Worm (Caenorhabditis elegans) whole organism, young adult: ENCODE measurements around the gene nlp-19.

Source experiments
- B0019.2 ChIP-seq: fragments of 200-800 bp; sonication (Bioruptor generic); conservative IDR thresholded peaks from 2 replicates; pipeline ENCODE4 v1.3.6; 2022; ENCODE audit warnings: missing genetic modification reagents, missing genetic modification characterization, missing compliant biosample characterization
- B0261.1 ChIP-seq: sonication (generic microtip); optimal IDR thresholded peaks from 2 replicates; lab custom pipeline; 2016; ENCODE audit warnings: mild to moderate bottlenecking, missing genetic modification characterization, moderate library complexity, missing compliant biosample characterization
- B0336.3 ChIP-seq: fragments of 200-800 bp; sonication (Bioruptor generic); IDR thresholded peaks from 2 replicates; pipeline ENCODE4 v1.3.6; 2022; ENCODE audit warnings: missing genetic modification characterization, missing compliant biosample characterization
- F22D6.2 ChIP-seq: sonication (generic microtip); optimal IDR thresholded peaks from 2 replicates; lab custom pipeline; 2016; ENCODE audit warnings: mild to moderate bottlenecking, missing genetic modification characterization, missing compliant biosample characterization
- F23B12.7 ChIP-seq: sonication (generic microtip); optimal IDR thresholded peaks from 2 replicates; lab custom pipeline; 2017; ENCODE audit warnings: missing genetic modification characterization, mild to moderate bottlenecking, missing compliant biosample characterization, antibody characterized with exemption, moderate library complexity; ENCODE audit not compliant: insufficient read depth
- F37B4.10 ChIP-seq: fragments of 200-800 bp; sonication (Bioruptor generic); IDR thresholded peaks from 2 replicates; pipeline ENCODE4 v1.3.6; 2022; ENCODE audit warnings: missing genetic modification characterization, missing compliant biosample characterization
- F55B11.4 ChIP-seq: sonication (generic microtip); optimal IDR thresholded peaks from 2 replicates; lab custom pipeline; 2016; ENCODE audit warnings: missing compliant biosample characterization, missing genetic modification characterization, borderline replicate concordance; ENCODE audit not compliant: insufficient read depth
- F57C9.4 ChIP-seq: sonication (generic microtip); optimal IDR thresholded peaks from 2 replicates; lab custom pipeline; 2017; ENCODE audit warnings: mild to moderate bottlenecking, missing genetic modification characterization, missing compliant biosample characterization
- K11D2.4 ChIP-seq: fragments of 200-800 bp; sonication (Bioruptor generic); IDR thresholded peaks from 2 replicates; pipeline ENCODE4 v1.3.6; 2022; ENCODE audit warnings: missing genetic modification reagents, missing genetic modification characterization, missing compliant biosample characterization
- K12H6.12 ChIP-seq: fragments of 200-800 bp; sonication (Bioruptor generic); optimal IDR thresholded peaks from 2 replicates; lab custom pipeline; 2018; ENCODE audit warnings: mild to moderate bottlenecking, missing genetic modification characterization, missing compliant biosample characterization
- Y53G8AR.9 ChIP-seq: fragments of 200-800 bp; sonication (Bioruptor generic); conservative IDR thresholded peaks from 2 replicates; pipeline ENCODE4 v1.3.6; 2022; ENCODE audit warnings: missing genetic modification reagents, missing genetic modification characterization, missing compliant biosample characterization
- Y67H2A.10 ChIP-seq: fragments of 200-800 bp; sonication (Bioruptor generic); conservative IDR thresholded peaks from 2 replicates; pipeline ENCODE4 v1.3.6; 2022; ENCODE audit warnings: missing genetic modification reagents, missing genetic modification characterization, missing compliant biosample characterization
- Y79H2A.3 ChIP-seq: fragments of 200-800 bp; sonication (Bioruptor generic); conservative IDR thresholded peaks from 2 replicates; pipeline ENCODE4 v1.3.6; 2022; ENCODE audit warnings: missing genetic modification reagents, missing genetic modification characterization, missing compliant biosample characterization
- Y95B8A.8 ChIP-seq: fragments of 200-800 bp; sonication (Bioruptor generic); IDR thresholded peaks from 2 replicates; pipeline ENCODE4 v1.3.6; 2022; ENCODE audit warnings: missing genetic modification reagents, missing genetic modification characterization, missing compliant biosample characterization
- atf-7 ChIP-seq: sonication (generic microtip); optimal IDR thresholded peaks from 2 replicates; lab custom pipeline; 2017; ENCODE audit warnings: mild to moderate bottlenecking, missing genetic modification characterization, missing compliant biosample characterization
- attf-3 ChIP-seq: fragments of 200-800 bp; sonication (Bioruptor generic); conservative IDR thresholded peaks from 2 replicates; pipeline ENCODE4 v1.3.6; 2022; ENCODE audit warnings: missing genetic modification reagents, missing genetic modification characterization, missing compliant biosample characterization
- bed-1 ChIP-seq: fragments of 200-800 bp; sonication (Bioruptor generic); IDR thresholded peaks from 2 replicates; pipeline ENCODE4 v1.3.6; 2022; ENCODE audit warnings: missing genetic modification reagents, missing genetic modification characterization, missing compliant biosample characterization
- ceh-40 ChIP-seq: fragments of 200-800 bp; sonication (Bioruptor generic); IDR thresholded peaks from 2 replicates; pipeline ENCODE4 v1.3.6; 2022; ENCODE audit warnings: missing genetic modification characterization, missing compliant biosample characterization
- ceh-91 ChIP-seq: fragments of 200-800 bp; sonication (Bioruptor generic); IDR thresholded peaks from 2 replicates; pipeline ENCODE4 v1.3.6; 2022; ENCODE audit warnings: missing genetic modification reagents, missing genetic modification characterization, missing compliant biosample characterization
- chd-7 ChIP-seq: sonication (generic microtip); optimal IDR thresholded peaks from 2 replicates; lab custom pipeline; 2016; ENCODE audit warnings: mild to moderate bottlenecking, missing genetic modification characterization, moderate library complexity, missing compliant biosample characterization
- die-1 ChIP-seq: sonication (generic microtip); optimal IDR thresholded peaks from 2 replicates; lab custom pipeline; 2016; ENCODE audit warnings: missing genotype, mild to moderate bottlenecking, missing genetic modification characterization, missing compliant biosample characterization
- efl-1 ChIP-seq: fragments of 150-350 bp; optimal IDR thresholded peaks from 2 replicates; lab custom pipeline; 2014; ENCODE audit warnings: missing biosample characterization, missing genetic modification reagents, missing genetic modification characterization
- egl-18 ChIP-seq: fragments of 200-800 bp; sonication (Bioruptor generic); IDR thresholded peaks from 2 replicates; pipeline ENCODE4 v1.3.6; 2022; ENCODE audit warnings: missing genetic modification reagents, missing genetic modification characterization, missing compliant biosample characterization
- egrh-3 ChIP-seq: fragments of 200-800 bp; sonication (Bioruptor generic); IDR thresholded peaks from 2 replicates; pipeline ENCODE4 v1.3.6; 2022; ENCODE audit warnings: missing genetic modification reagents, missing genetic modification characterization, missing compliant biosample characterization
- ekl-4 ChIP-seq: fragments of 200-800 bp; sonication (Bioruptor generic); IDR thresholded peaks from 2 replicates; pipeline ENCODE4 v1.3.6; 2022; ENCODE audit warnings: missing genetic modification reagents, missing genetic modification characterization, missing compliant biosample characterization
- hlh-12 ChIP-seq: sonication (generic microtip); optimal IDR thresholded peaks from 2 replicates; lab custom pipeline; 2016; ENCODE audit warnings: missing genetic modification characterization, missing compliant biosample characterization
- hrde-1 ChIP-seq: sonication (generic microtip); optimal IDR thresholded peaks from 2 replicates; lab custom pipeline; 2016; ENCODE audit warnings: missing genetic modification characterization, mild to moderate bottlenecking, missing compliant biosample characterization, moderate library complexity, missing genotype, missing genetic modification reagents, borderline replicate concordance
- hsf-1 ChIP-seq: fragments of 200-800 bp; sonication (Bioruptor generic); IDR thresholded peaks from 2 replicates; pipeline ENCODE4 v1.3.6; 2022; ENCODE audit warnings: missing genetic modification reagents, missing genetic modification characterization, missing compliant biosample characterization
- lag-1 ChIP-seq: fragments of 200-800 bp; sonication (Bioruptor generic); IDR thresholded peaks from 2 replicates; pipeline ENCODE4 v1.3.6; 2022; ENCODE audit warnings: missing genetic modification reagents, missing genetic modification characterization, missing compliant biosample characterization
- let-526 ChIP-seq: fragments of 200-800 bp; sonication (Bioruptor generic); IDR thresholded peaks from 2 replicates; pipeline ENCODE4 v1.3.6; 2022; ENCODE audit warnings: missing genetic modification reagents, missing genetic modification characterization, missing compliant biosample characterization
- nhr-27 ChIP-seq: fragments of 200-800 bp; sonication (Bioruptor generic); optimal IDR thresholded peaks from 2 replicates; lab custom pipeline; 2018; ENCODE audit warnings: mild to moderate bottlenecking, missing genetic modification characterization, moderate library complexity, missing compliant biosample characterization
- nhr-80 ChIP-seq: sonication (generic microtip); optimal IDR thresholded peaks from 2 replicates; lab custom pipeline; 2016; ENCODE audit warnings: missing genetic modification characterization, missing compliant biosample characterization
- nhr-90 ChIP-seq: sonication (generic microtip); optimal IDR thresholded peaks from 2 replicates; lab custom pipeline; 2016; ENCODE audit warnings: missing genotype, mild to moderate bottlenecking, missing genetic modification characterization, missing compliant biosample characterization
- rec-8 ChIP-seq, 2 experiments: sonication (generic microtip); optimal IDR thresholded peaks; 2 replicates each; lab custom pipeline; 2016; ENCODE audit warnings: mild to moderate bottlenecking in 2 of 2, missing genetic modification characterization in 2 of 2, missing genetic modification reagents in 2 of 2, missing genotype in 2 of 2, missing biosample characterization in 1 of 2, missing compliant biosample characterization in 1 of 2, moderate library complexity in 1 of 2
- snpc-1.3 ChIP-seq: sonication (generic microtip); optimal IDR thresholded peaks from 2 replicates; lab custom pipeline; 2017; ENCODE audit warnings: missing genetic modification characterization, mild to moderate bottlenecking, missing compliant biosample characterization, antibody characterized with exemption, moderate library complexity, missing genotype, missing genetic modification reagents; ENCODE audit not compliant: insufficient read depth
- snpc-3.4 ChIP-seq: sonication (generic microtip); optimal IDR thresholded peaks from 2 replicates; lab custom pipeline; 2017; ENCODE audit warnings: missing genetic modification characterization, mild to moderate bottlenecking, missing compliant biosample characterization, antibody characterized with exemption, moderate library complexity, missing genotype, missing genetic modification reagents
- somi-1 ChIP-seq: fragments of 200-800 bp; sonication (Bioruptor generic); optimal IDR thresholded peaks from 2 replicates; lab custom pipeline; 2018; ENCODE audit warnings: mild to moderate bottlenecking, missing genetic modification characterization, missing compliant biosample characterization
- sptf-2 ChIP-seq: fragments of 200-800 bp; sonication (Bioruptor generic); optimal IDR thresholded peaks from 2 replicates; lab custom pipeline; 2018; ENCODE audit warnings: mild to moderate bottlenecking, missing genetic modification characterization, missing compliant biosample characterization
- tbx-9 ChIP-seq: sonication (generic microtip); optimal IDR thresholded peaks from 2 replicates; lab custom pipeline; 2016; ENCODE audit warnings: borderline replicate concordance, missing genetic modification characterization, inconsistent platforms, missing compliant biosample characterization
- unc-62 ChIP-seq: fragments of 150-350 bp; optimal IDR thresholded peaks from 2 replicates; lab custom pipeline; 2014; ENCODE audit warnings: missing biosample characterization, missing genetic modification reagents, missing genetic modification characterization
- ztf-26 ChIP-seq: sonication (generic microtip); optimal IDR thresholded peaks from 2 replicates; lab custom pipeline; 2017; ENCODE audit warnings: missing genetic modification characterization, missing compliant biosample characterization

Gene nlp-19

DNA sequence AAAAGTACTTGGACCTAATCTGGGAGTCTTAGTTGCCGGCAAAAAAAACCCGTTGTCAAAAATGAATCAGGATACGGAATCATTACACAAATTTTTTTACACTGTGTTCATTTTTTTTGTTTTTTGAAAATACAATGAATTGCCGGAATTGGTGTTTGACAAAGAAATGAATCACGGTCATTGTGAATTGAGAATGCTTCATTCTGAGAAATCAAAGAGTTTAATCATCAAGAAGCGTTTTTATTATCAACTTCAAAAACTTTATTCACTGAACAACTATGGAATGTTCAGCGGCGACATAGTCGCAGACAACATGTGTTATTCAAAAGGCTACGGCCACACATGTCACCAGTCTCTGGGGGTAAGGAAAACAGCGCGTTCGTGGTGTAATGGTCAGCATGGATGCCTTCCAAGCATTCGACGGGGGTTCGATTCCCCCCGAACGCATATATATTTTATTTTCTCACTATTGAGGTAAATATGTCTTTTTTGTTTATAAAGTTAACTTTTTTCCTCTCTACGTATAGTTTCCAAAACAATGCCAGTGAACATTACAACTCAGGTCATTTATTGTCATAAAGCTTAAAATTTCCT lies 5.0 kb downstream of the nlp-19 start, which contains the start of gene nas-10 (continued):
- TF ChIP-seq F37B4.10, result no peak
- peak; percentile 47 for TF ChIP-seq K12H6.12 (tag; lab: Kevin White, UChicago)
- peak; percentile 97 for TF ChIP-seq B0261.1
- peak; percentile 53 for TF ChIP-seq chd-7
- peak; percentile 9 for TF ChIP-seq somi-1 (GFP tag; lab: Kevin White, UChicago)
- peak; percentile 34 for TF ChIP-seq hlh-12
- no peak for TF ChIP-seq F22D6.2 (tag; lab: Kevin White, UChicago)
- TF ChIP-seq F23B12.7 (tag; lab: Kevin White, UChicago), result no peak
- TF ChIP-seq tbx-9, result no peak
- TF ChIP-seq unc-62 (GFP tag; lab: Kevin White, UChicago), result no peak
- TF ChIP-seq Y95B8A.8 (GFP tag; lab: Robert Waterston, UW), result no peak
- peak; percentile 59 for TF ChIP-seq nhr-27 (tag; lab: Kevin White, UChicago)
- TF ChIP-seq ceh-40 (GFP tag; lab: Robert Waterston, UW), result peak; percentile 72; the same call in 1 of the 2 replicates
- no peak for TF ChIP-seq hsf-1 (GFP tag; lab: Robert Waterston, UW)
- TF ChIP-seq K11D2.4 (GFP tag; lab: Robert Waterston, UW), result 0 out of 2 replicates have a peak, but pooled peaks have one; percentile 45
- TF ChIP-seq lag-1, result no peak
- peak; percentile 7 for TF ChIP-seq F57C9.4 (tag; lab: Kevin White, UChicago)
- no peak for TF ChIP-seq egrh-3 (GFP tag; lab: Robert Waterston, UW)
- TF ChIP-seq efl-1 (GFP tag; lab: Kevin White, UChicago), result no peak
- TF ChIP-seq Y67H2A.10 (GFP tag; lab: Robert Waterston, UW), result no peak
- no peak for TF ChIP-seq attf-3 (GFP tag; lab: Robert Waterston, UW)
- TF ChIP-seq F55B11.4 (tag; lab: Kevin White, UChicago), result no peak
- no peak for TF ChIP-seq nhr-80 (tag; lab: Kevin White, UChicago)
- TF ChIP-seq sptf-2 (GFP tag; lab: Kevin White, UChicago), result peak; percentile 2
- TF ChIP-seq die-1 (tag; lab: Kevin White, UChicago), result peak; percentile 89
- no peak for TF ChIP-seq Y79H2A.3
- peak; percentile 73 for TF ChIP-seq hrde-1 (tag; lab: Kevin White, UChicago)
- TF ChIP-seq ztf-26 (tag; lab: Kevin White, UChicago), result peak; percentile 37
- peak; percentile 75; the same call in 1 of the 2 replicates for TF ChIP-seq bed-1 (GFP tag; lab: Robert Waterston, UW)
- TF ChIP-seq snpc-3.4 (tag; lab: Kevin White, UChicago), result peak; percentile 87
- no peak for TF ChIP-seq ceh-91 (GFP tag; lab: Robert Waterston, UW)
- no peak for TF ChIP-seq ekl-4
- TF ChIP-seq egl-18 (GFP tag; lab: Robert Waterston, UW), result 0 out of 2 replicates have a peak, but pooled peaks have one; percentile 63
- TF ChIP-seq atf-7 (tag; lab: Kevin White, UChicago), result peak; percentile 22
- TF ChIP-seq rec-8 (tag; optimal IDR thresholded peaks at IDR 0.05; lab: Kevin White, UChicago), result peak; percentile 87 to 91
- TF ChIP-seq B0336.3 (GFP tag; lab: Robert Waterston, UW), result no peak
- TF ChIP-seq B0019.2 (GFP tag; lab: Robert Waterston, UW), result no peak
- TF ChIP-seq nhr-90 (tag; lab: Kevin White, UChicago), result peak; percentile 86
- no peak for TF ChIP-seq Y53G8AR.9 (GFP tag; lab: Robert Waterston, UW)
- no peak for TF ChIP-seq snpc-1.3 (tag; lab: Kevin White, UChicago)
- TF ChIP-seq let-526, result peak; percentile 81
- TF ChIP-seq, all 124 proteins: peak for 62
